Worm (Caenorhabditis elegans) whole organism, L1 larva: ENCODE data around the gene cyp-31A3.

Source experiments
- C04F5.9 ChIP-seq: sonication (generic microtip); optimal IDR thresholded peaks from 2 replicates; lab custom pipeline; 2016; ENCODE audit warnings: missing genetic modification characterization, missing compliant biosample characterization
- C34B4.2 ChIP-seq: sonication (generic microtip); optimal IDR thresholded peaks from 2 replicates; lab custom pipeline; 2017; ENCODE audit warnings: mild to moderate bottlenecking, missing genetic modification characterization, missing compliant biosample characterization
- F16B12.6 ChIP-seq: fragments of 150-350 bp; optimal IDR thresholded peaks from 2 replicates; lab custom pipeline; 2014; ENCODE audit warnings: missing biosample characterization, missing genetic modification characterization
- ceh-63 ChIP-seq: fragments of 200-800 bp; sonication (Bioruptor generic); optimal IDR thresholded peaks from 2 replicates; lab custom pipeline; 2018; ENCODE audit warnings: mild to moderate bottlenecking, missing genetic modification characterization, missing compliant biosample characterization
- ceh-8 ChIP-seq: fragments of 200-800 bp; sonication (Bioruptor generic); optimal IDR thresholded peaks from 2 replicates; lab custom pipeline; 2018; ENCODE audit warnings: mild to moderate bottlenecking, missing genetic modification characterization, moderate library complexity, missing compliant biosample characterization
- ceh-88 ChIP-seq: fragments of 200-800 bp; sonication (Bioruptor generic); IDR thresholded peaks from 2 replicates; pipeline ENCODE4 v1.3.6; 2022; ENCODE audit warnings: missing genetic modification characterization, missing compliant biosample characterization
- ceh-90 ChIP-seq: sonication (generic microtip); optimal IDR thresholded peaks from 2 replicates; lab custom pipeline; 2016; ENCODE audit warnings: missing genetic modification characterization, missing compliant biosample characterization
- dpl-1 ChIP-seq, 3 experiments: fragments of 150-350 bp in 2 of 3; sonication (generic microtip) in 1 of 3; optimal IDR thresholded peaks; 2 replicates each; lab custom pipeline; 2014 to 2017; ENCODE audit warnings: missing biosample characterization in 3 of 3, missing genetic modification characterization in 3 of 3, missing genetic modification reagents in 3 of 3
- dsc-1 ChIP-seq: sonication (generic microtip); optimal IDR thresholded peaks from 2 replicates; lab custom pipeline; 2016; ENCODE audit warnings: mild to moderate bottlenecking, missing genetic modification characterization, missing compliant biosample characterization
- efl-1 ChIP-seq, 4 experiments: fragments of 150-350 bp; optimal IDR thresholded peaks in 3 of 4; peaks in 1 of 4; 1 replicate in 1 of 4; 2 replicates in 3 of 4; lab custom pipeline; 2014; ENCODE audit warnings: missing biosample characterization in 2 of 4, missing genetic modification characterization in 2 of 4, missing genetic modification reagents in 2 of 4
- egl-13 ChIP-seq: sonication (generic microtip); optimal IDR thresholded peaks from 2 replicates; lab custom pipeline; 2016; ENCODE audit warnings: missing genotype, missing genetic modification reagents, missing genetic modification characterization, missing compliant biosample characterization
- ets-5 ChIP-seq: fragments of 200-800 bp; sonication (Bioruptor generic); IDR thresholded peaks from 2 replicates; pipeline ENCODE4 v1.3.6; 2022; ENCODE audit warnings: missing genetic modification characterization, missing compliant biosample characterization
- fkh-8 ChIP-seq: sonication (generic microtip); optimal IDR thresholded peaks from 2 replicates; lab custom pipeline; 2016; ENCODE audit warnings: mild to moderate bottlenecking, missing genetic modification characterization, missing compliant biosample characterization
- grh-1 ChIP-seq: fragments of 200-800 bp; sonication (Bioruptor generic); IDR thresholded peaks from 2 replicates; pipeline ENCODE4 v1.3.6; 2022; ENCODE audit warnings: missing genetic modification reagents, missing genetic modification characterization, missing compliant biosample characterization
- hlh-17 ChIP-seq: fragments of 200-800 bp; sonication (Bioruptor generic); optimal IDR thresholded peaks from 2 replicates; lab custom pipeline; 2018; ENCODE audit warnings: missing genetic modification characterization, mild to moderate bottlenecking, missing compliant biosample characterization, moderate library complexity, borderline replicate concordance
- isw-1 ChIP-seq: fragments of 200-800 bp; sonication (Bioruptor generic); IDR thresholded peaks from 2 replicates; pipeline ENCODE4 v1.3.6; 2022; ENCODE audit warnings: missing genetic modification characterization, missing compliant biosample characterization
- lin-14 ChIP-seq: fragments of 200-800 bp; sonication (Bioruptor generic); optimal IDR thresholded peaks from 2 replicates; lab custom pipeline; 2018; ENCODE audit warnings: mild to moderate bottlenecking, missing genetic modification characterization, moderate library complexity, missing compliant biosample characterization
- lin-35 ChIP-seq, 2 experiments: fragments of 150-350 bp; optimal IDR thresholded peaks; 2 replicates each; lab custom pipeline; 2014; ENCODE audit warnings: missing biosample characterization in 2 of 2, missing genetic modification characterization in 2 of 2, missing genetic modification reagents in 2 of 2
- lsy-2 ChIP-seq, 2 experiments: fragments of 150-350 bp; optimal IDR thresholded peaks; 2 replicates each; lab custom pipeline; 2014; ENCODE audit warnings: missing biosample characterization in 2 of 2, missing genetic modification characterization in 2 of 2
- mab-9 ChIP-seq: fragments of 200-800 bp; sonication (Bioruptor generic); IDR thresholded peaks from 2 replicates; pipeline ENCODE4 v1.3.6; 2022; ENCODE audit warnings: missing genetic modification reagents, missing genetic modification characterization, missing compliant biosample characterization
- nhr-12 ChIP-seq: sonication (generic microtip); optimal IDR thresholded peaks from 2 replicates; lab custom pipeline; 2017; ENCODE audit warnings: missing biosample characterization, missing genetic modification characterization
- nhr-19 ChIP-seq: fragments of 200-800 bp; sonication (Bioruptor generic); conservative IDR thresholded peaks from 2 replicates; pipeline ENCODE4 v1.3.6; 2022; ENCODE audit warnings: missing genetic modification characterization, missing compliant biosample characterization
- nhr-20 ChIP-seq: sonication (generic microtip); optimal IDR thresholded peaks from 2 replicates; lab custom pipeline; 2016; ENCODE audit warnings: mild to moderate bottlenecking, missing genetic modification characterization, missing compliant biosample characterization
- nhr-237 ChIP-seq: fragments of 150-350 bp; optimal IDR thresholded peaks from 2 replicates; lab custom pipeline; 2014; ENCODE audit warnings: missing biosample characterization, missing genetic modification characterization
- nhr-47 ChIP-seq: sonication (generic microtip); optimal IDR thresholded peaks from 2 replicates; lab custom pipeline; 2016; ENCODE audit warnings: mild to moderate bottlenecking, missing genetic modification characterization, moderate library complexity, missing compliant biosample characterization
- nhr-71 ChIP-seq: sonication (generic microtip); optimal IDR thresholded peaks from 2 replicates; lab custom pipeline; 2016; ENCODE audit warnings: mild to moderate bottlenecking, missing genetic modification characterization, moderate library complexity, missing compliant biosample characterization
- nhr-76 ChIP-seq: sonication (generic microtip); optimal IDR thresholded peaks from 2 replicates; lab custom pipeline; 2017; ENCODE audit warnings: missing biosample characterization, missing genetic modification characterization
- nhr-84 ChIP-seq: sonication (generic microtip); optimal IDR thresholded peaks from 2 replicates; lab custom pipeline; 2017; ENCODE audit warnings: missing biosample characterization, missing genetic modification characterization
- nhr-85 ChIP-seq: sonication (generic microtip); peaks from one replicate; lab custom pipeline; 2016; ENCODE audit warnings: missing genetic modification characterization, inconsistent platforms, missing compliant biosample characterization
- pqm-1 ChIP-seq: sonication (generic microtip); optimal IDR thresholded peaks from 3 replicates; lab custom pipeline; 2017; ENCODE audit warnings: missing biosample characterization, missing genetic modification characterization
- rnt-1 ChIP-seq: sonication (generic microtip); optimal IDR thresholded peaks from 2 replicates; lab custom pipeline; 2016; ENCODE audit warnings: mild to moderate bottlenecking, missing genetic modification characterization, moderate library complexity, missing compliant biosample characterization
- snu-23 ChIP-seq: sonication (generic microtip); optimal IDR thresholded peaks from 2 replicates; lab custom pipeline; 2016; ENCODE audit warnings: missing genetic modification characterization, missing compliant biosample characterization
- swsn-7 ChIP-seq: sonication (generic microtip); optimal IDR thresholded peaks from 2 replicates; lab custom pipeline; 2016; ENCODE audit warnings: missing genetic modification characterization, missing compliant biosample characterization
- tbx-2 ChIP-seq: sonication (generic microtip); optimal IDR thresholded peaks from 2 replicates; lab custom pipeline; 2016; ENCODE audit warnings: missing genetic modification characterization, missing compliant biosample characterization
- tlp-1 ChIP-seq: fragments of 150-350 bp; optimal IDR thresholded peaks from 2 replicates; lab custom pipeline; 2014; ENCODE audit warnings: missing biosample characterization, missing genetic modification characterization
- unc-30 ChIP-seq: sonication (generic microtip); optimal IDR thresholded peaks from 2 replicates; lab custom pipeline; 2017; ENCODE audit warnings: missing biosample characterization, missing genetic modification characterization
- unc-86 ChIP-seq: sonication (generic microtip); optimal IDR thresholded peaks from 2 replicates; lab custom pipeline; 2016; ENCODE audit warnings: missing genetic modification characterization, missing compliant biosample characterization
- unc-98 ChIP-seq: fragments of 200-800 bp; sonication (Bioruptor generic); IDR thresholded peaks from 2 replicates; pipeline ENCODE4 v1.3.6; 2022; ENCODE audit warnings: missing genetic modification characterization, missing compliant biosample characterization
- xbp-1 ChIP-seq: sonication (generic microtip); optimal IDR thresholded peaks from 2 replicates; lab custom pipeline; 2016; ENCODE audit warnings: missing genetic modification characterization, missing compliant biosample characterization
- zag-1 ChIP-seq: fragments of 150-350 bp; optimal IDR thresholded peaks from 2 replicates; lab custom pipeline; 2014; ENCODE audit warnings: missing biosample characterization, missing genetic modification characterization

Gene cyp-31A3

ce11 chrIV:4712376-4712775, 48.5 kb upstream of the cyp-31A3 start, which contains the start of gene yars-2 (continued):
- TF ChIP-seq ets-5 (GFP tag; lab: Robert Waterston, UW) = no peak
- peak; percentile 20 to 48 for TF ChIP-seq lsy-2 (tag; optimal IDR thresholded peaks at IDR 0.05; lab: Kevin White, UChicago)
- TF ChIP-seq ceh-8 (GFP tag; lab: Kevin White, UChicago) = no peak
- TF ChIP-seq zag-1 (tag; lab: Kevin White, UChicago) = no peak
- no peak for TF ChIP-seq unc-30
- TF ChIP-seq lin-35 (GFP tag; optimal IDR thresholded peaks at IDR 0.05; lab: Kevin White, UChicago) = peak in 1 of 2 experiments; percentile 4

ce11 chrIV:4715785-4716184, 45.1 kb upstream of the cyp-31A3 start, which contains the start of gene miro-1:
miro-1 (minus strand) TSS chrIV:4715807.
- peak in 1 of 2 experiments; percentile 38 for TF ChIP-seq lsy-2 (tag; optimal IDR thresholded peaks at IDR 0.05; lab: Kevin White, UChicago)

DNA sequence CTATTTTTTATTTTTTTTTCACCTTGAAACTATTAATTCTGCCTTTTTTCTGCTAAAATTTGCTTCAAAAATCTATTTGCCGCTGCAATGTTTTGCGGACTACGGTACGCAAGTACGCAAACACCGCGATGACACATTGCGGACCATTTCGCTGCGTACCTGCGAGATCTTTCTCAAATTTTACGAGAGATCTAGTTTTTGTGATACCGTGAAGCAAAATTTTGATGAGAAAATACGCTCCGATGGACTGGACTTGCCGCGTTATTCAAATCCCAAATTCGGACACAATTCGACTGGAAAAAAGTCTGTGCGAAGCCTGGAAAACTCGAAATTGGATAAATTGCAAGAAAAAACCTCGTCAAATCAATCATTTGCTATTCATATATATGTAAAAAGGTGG, 40.3 kb upstream of the cyp-31A3 start:
- TF ChIP-seq isw-1 (GFP tag; lab: Robert Waterston, UW) (peak; percentile 95), snu-23 (GFP tag; lab: Kevin White, UChicago) (peak; percentile 42), lin-35 (GFP tag; optimal IDR thresholded peaks at IDR 0.05; lab: Kevin White, UChicago) (peak; percentile 31 to 60), swsn-7 (peak; percentile 24), lsy-2 (tag; optimal IDR thresholded peaks at IDR 0.05; lab: Kevin White, UChicago) (peak; percentile 61 to 89), nhr-85 (peak; percentile 58), dsc-1 (tag; lab: Kevin White, UChicago) (peak; percentile 32), xbp-1 (tag; lab: Kevin White, UChicago) (peak; percentile 44), nhr-19 (GFP tag; lab: Robert Waterston, UW) (peak; percentile 98), fkh-8 (tag; lab: Kevin White, UChicago) (peak; percentile 60), efl-1 (optimal IDR thresholded peaks at IDR 0.05; lab: Kevin White, UChicago) (peak; percentile 36 to 60), efl-1 (GFP tag; optimal IDR thresholded peaks at IDR 0.05 in 1 of 2; lab: Kevin White, UChicago) (peak; percentile 63 to 75), F16B12.6 (peak; percentile 61), nhr-20 (tag; lab: Kevin White, UChicago) (peak; percentile 46), lin-14 (GFP tag; lab: Kevin White, UChicago) (peak; percentile 47), C04F5.9 (tag; lab: Kevin White, UChicago) (peak; percentile 3), grh-1 (GFP tag; lab: Robert Waterston, UW) (peak; percentile 97), unc-98 (GFP tag; lab: Robert Waterston, UW) (peak; percentile 95), mab-9 (GFP tag; lab: Robert Waterston, UW) (peak; percentile 93), unc-86 (peak; percentile 29), nhr-47 (tag; lab: Kevin White, UChicago) (peak; percentile 77), ceh-88 (GFP tag; lab: Robert Waterston, UW) (peak; percentile 97), tbx-2 (peak; percentile 39), nhr-71 (tag; lab: Kevin White, UChicago) (peak; percentile 71), dpl-1 (GFP tag; optimal IDR thresholded peaks at IDR 0.05; lab: Kevin White, UChicago) (peak in 2 of 3 experiments; percentile 50), rnt-1 (peak; percentile 64)

ce11 chrIV:4723687-4724086, 37.2 kb upstream of the cyp-31A3 start:
- no peak for TF ChIP-seq nhr-76 (tag; lab: Kevin White, UChicago)
- TF ChIP-seq C34B4.2 (tag; lab: Kevin White, UChicago) = no peak
- TF ChIP-seq pqm-1 (tag; lab: Kevin White, UChicago) = no peak
- TF ChIP-seq ceh-63 = no peak
- TF ChIP-seq ceh-90 (tag; lab: Kevin White, UChicago) = no peak
- no peak for TF ChIP-seq egl-13
- no peak for TF ChIP-seq tlp-1 (tag; lab: Kevin White, UChicago)
- TF ChIP-seq hlh-17 = no peak
- TF ChIP-seq nhr-12 (tag; lab: Kevin White, UChicago) = no peak
- no peak for TF ChIP-seq nhr-237 (tag; lab: Kevin White, UChicago)
- no peak for TF ChIP-seq nhr-84
